Worm (Caenorhabditis elegans) whole organism, L4 larva: ENCODE data around the gene pptr-2.

Experiments used
- D1046.2 ChIP-seq: fragments of 200-800 bp; sonication (Bioruptor generic); IDR thresholded peaks from 2 replicates; pipeline ENCODE4 v1.3.6; 2022; ENCODE audit warnings: missing genetic modification characterization, missing compliant biosample characterization
- F10B5.3 ChIP-seq: sonication (generic microtip); optimal IDR thresholded peaks from 2 replicates; lab custom pipeline; 2016; ENCODE audit warnings: mild to moderate bottlenecking, missing genetic modification characterization, missing compliant biosample characterization
- F44E2.7 ChIP-seq: fragments of 200-800 bp; sonication (Bioruptor generic); IDR thresholded peaks from 2 replicates; pipeline ENCODE4 v2.1.2; 2022; ENCODE audit warnings: missing genetic modification characterization, missing compliant biosample characterization
- T26A8.4 ChIP-seq: fragments of 200-800 bp; sonication (Bioruptor generic); IDR thresholded peaks from 2 replicates; pipeline ENCODE4 v1.3.6; 2022; ENCODE audit warnings: missing genetic modification characterization, missing compliant biosample characterization
- Y5F2A.4 ChIP-seq: fragments of 200-800 bp; sonication (Bioruptor generic); optimal IDR thresholded peaks from 2 replicates; lab custom pipeline; 2018; ENCODE audit warnings: mild to moderate bottlenecking, missing genetic modification characterization, missing compliant biosample characterization
- Y75B8A.6 ChIP-seq: fragments of 200-800 bp; sonication (Bioruptor generic); IDR thresholded peaks from 2 replicates; pipeline ENCODE4 v1.3.6; 2022; ENCODE audit warnings: missing genetic modification reagents, missing genetic modification characterization, missing compliant biosample characterization
- ZK337.2 ChIP-seq: fragments of 200-800 bp; sonication (Bioruptor generic); IDR thresholded peaks from 2 replicates; pipeline ENCODE4 v1.3.6; 2022; ENCODE audit warnings: missing genetic modification reagents, missing genetic modification characterization, missing compliant biosample characterization
- aha-1 ChIP-seq: fragments of 150-350 bp; peaks from one replicate; lab custom pipeline; 2014; ENCODE audit warnings: missing biosample characterization, missing genetic modification characterization
- aly-2 ChIP-seq: sonication (generic microtip); optimal IDR thresholded peaks from 2 replicates; lab custom pipeline; 2018; ENCODE audit warnings: missing biosample characterization, missing genetic modification characterization
- ama-1 ChIP-seq: fragments of 150-350 bp; optimal IDR thresholded peaks from 2 replicates; lab custom pipeline; 2014; ENCODE audit warnings: inconsistent platforms, mixed read lengths
- ceh-62 ChIP-seq: sonication (generic microtip); optimal IDR thresholded peaks from 2 replicates; lab custom pipeline; 2017; ENCODE audit warnings: missing biosample characterization, missing genetic modification characterization
- ces-1 ChIP-seq: fragments of 150-350 bp; sonication (generic microtip); optimal IDR thresholded peaks from 4 replicates; lab custom pipeline; 2014; ENCODE audit warnings: missing biosample characterization, missing genetic modification reagents, missing genetic modification characterization
- cey-2 ChIP-seq: sonication (generic microtip); optimal IDR thresholded peaks from 3 replicates; lab custom pipeline; 2017; ENCODE audit warnings: missing genetic modification characterization, mild to moderate bottlenecking, missing compliant biosample characterization, antibody characterized with exemption, borderline replicate concordance; ENCODE audit not compliant: insufficient read depth
- daf-12 ChIP-seq: fragments of 150-350 bp; optimal IDR thresholded peaks from 2 replicates; lab custom pipeline; 2014; ENCODE audit warnings: missing biosample characterization, missing genetic modification reagents, missing genetic modification characterization
- daf-8 ChIP-seq: fragments of 200-800 bp; sonication (Bioruptor generic); IDR thresholded peaks from 2 replicates; pipeline ENCODE4 v1.3.6; 2022; ENCODE audit warnings: missing genetic modification characterization, missing compliant biosample characterization
- dmd-6 ChIP-seq: fragments of 200-800 bp; sonication (Bioruptor generic); IDR thresholded peaks from 2 replicates; pipeline ENCODE4 v1.3.6; 2022; ENCODE audit warnings: missing genetic modification reagents, missing genetic modification characterization, missing compliant biosample characterization
- dmd-9 ChIP-seq: fragments of 200-800 bp; sonication (Bioruptor generic); IDR thresholded peaks from 2 replicates; pipeline ENCODE4 v1.3.6; 2022; ENCODE audit warnings: missing genetic modification reagents, missing genetic modification characterization, missing compliant biosample characterization
- duxl-1 ChIP-seq: sonication (generic microtip); optimal IDR thresholded peaks from 2 replicates; lab custom pipeline; 2016; ENCODE audit warnings: mild to moderate bottlenecking, missing genetic modification characterization, moderate library complexity, missing compliant biosample characterization; ENCODE audit not compliant: poor library complexity
- egl-27 ChIP-seq: sonication (generic microtip); optimal IDR thresholded peaks from 3 replicates; lab custom pipeline; 2017; ENCODE audit warnings: missing biosample characterization, missing genetic modification reagents, missing genetic modification characterization
- fkh-10 ChIP-seq: fragments of 150-350 bp; optimal IDR thresholded peaks from 2 replicates; lab custom pipeline; 2014; ENCODE audit warnings: missing biosample characterization, missing genetic modification reagents, missing genetic modification characterization
- fos-1 ChIP-seq: fragments of 150-350 bp; optimal IDR thresholded peaks from 2 replicates; lab custom pipeline; 2014; ENCODE audit warnings: missing biosample characterization, missing genetic modification characterization
- hmg-1.1 ChIP-seq: fragments of 200-800 bp; sonication (Bioruptor generic); IDR thresholded peaks from 2 replicates; pipeline ENCODE4 v1.3.6; 2022; ENCODE audit warnings: missing genetic modification reagents, missing genetic modification characterization, missing compliant biosample characterization
- jun-1 ChIP-seq: fragments of 150-350 bp; optimal IDR thresholded peaks from 2 replicates; lab custom pipeline; 2014; ENCODE audit warnings: missing biosample characterization, missing genetic modification reagents, missing genetic modification characterization
- lin-13 ChIP-seq: fragments of 150-350 bp; optimal IDR thresholded peaks from 2 replicates; lab custom pipeline; 2014; ENCODE audit warnings: missing biosample characterization, missing genetic modification reagents, missing genetic modification characterization
- lin-29 ChIP-seq: fragments of 200-800 bp; sonication (Bioruptor generic); IDR thresholded peaks from 2 replicates; pipeline ENCODE4 v1.3.6; 2022; ENCODE audit warnings: missing genetic modification reagents, missing genetic modification characterization, missing compliant biosample characterization
- lir-3 ChIP-seq: sonication (generic microtip); optimal IDR thresholded peaks from 2 replicates; lab custom pipeline; 2016; ENCODE audit warnings: mild to moderate bottlenecking, missing genetic modification characterization, missing compliant biosample characterization
- lsy-2 ChIP-seq, 2 experiments: fragments of 150-350 bp in 1 of 2; sonication (generic microtip) in 1 of 2; optimal IDR thresholded peaks; 2 replicates each; lab custom pipeline; 2014 to 2017; ENCODE audit warnings: missing biosample characterization in 2 of 2, missing genetic modification characterization in 2 of 2
- mdl-1 ChIP-seq, 2 experiments: fragments of 150-350 bp in 1 of 2; sonication (generic microtip) in 1 of 2; optimal IDR thresholded peaks; 2 replicates each; lab custom pipeline; 2014 to 2017; ENCODE audit warnings: missing biosample characterization in 2 of 2, missing genetic modification characterization in 2 of 2
- mes-2 ChIP-seq: sonication (generic microtip); optimal IDR thresholded peaks from 2 replicates; lab custom pipeline; 2016; ENCODE audit warnings: missing genotype, mild to moderate bottlenecking, missing genetic modification characterization, missing compliant biosample characterization; ENCODE audit not compliant: poor library complexity, severe bottlenecking
- mxl-2 ChIP-seq: fragments of 200-800 bp; sonication (Bioruptor generic); conservative IDR thresholded peaks from 2 replicates; pipeline ENCODE4 v1.3.6; 2022; ENCODE audit warnings: missing genetic modification reagents, missing genetic modification characterization, missing compliant biosample characterization
- nhr-10 ChIP-seq: fragments of 150-350 bp; optimal IDR thresholded peaks from 2 replicates; lab custom pipeline; 2014; ENCODE audit warnings: missing biosample characterization, missing genetic modification characterization
- nhr-11 ChIP-seq: fragments of 150-350 bp; optimal IDR thresholded peaks from 2 replicates; lab custom pipeline; 2014; ENCODE audit warnings: missing biosample characterization, missing genetic modification characterization
- nhr-25 ChIP-seq: sonication (generic microtip); optimal IDR thresholded peaks from 2 replicates; lab custom pipeline; 2017; ENCODE audit warnings: missing genetic modification characterization, mild to moderate bottlenecking, missing compliant biosample characterization, antibody characterized with exemption, moderate library complexity, borderline replicate concordance; ENCODE audit not compliant: insufficient read depth
- nhr-41 ChIP-seq: fragments of 200-800 bp; sonication (Bioruptor generic); IDR thresholded peaks from 2 replicates; pipeline ENCODE4 v1.3.6; 2022; ENCODE audit warnings: missing genetic modification reagents, missing genetic modification characterization, missing compliant biosample characterization
- pha-4 ChIP-seq, 2 experiments: fragments of 150-350 bp in 1 of 2; fragments of 200-800 bp in 1 of 2; sonication (Bioruptor generic) in 1 of 2; IDR thresholded peaks in 1 of 2; optimal IDR thresholded peaks in 1 of 2; 2 replicates each; pipeline versions ENCODE4 v1.3.6 to Lab custom; 2014 to 2022; ENCODE audit warnings: missing genetic modification characterization in 2 of 2, missing genetic modification reagents in 2 of 2, missing biosample characterization in 1 of 2, missing compliant biosample characterization in 1 of 2
- php-3 ChIP-seq: fragments of 200-800 bp; sonication (Bioruptor generic); IDR thresholded peaks from 2 replicates; pipeline ENCODE4 v1.3.6; 2022; ENCODE audit warnings: missing genetic modification reagents, missing genetic modification characterization, missing compliant biosample characterization
- pqm-1 ChIP-seq: sonication (generic microtip); optimal IDR thresholded peaks from 2 replicates; lab custom pipeline; 2017; ENCODE audit warnings: missing biosample characterization, missing genetic modification characterization
- rbr-2 ChIP-seq: sonication (generic microtip); optimal IDR thresholded peaks from 2 replicates; lab custom pipeline; 2016; ENCODE audit warnings: missing genotype, missing genetic modification characterization, missing compliant biosample characterization
- sdz-12 ChIP-seq: fragments of 200-800 bp; sonication (Bioruptor generic); optimal IDR thresholded peaks from 2 replicates; lab custom pipeline; 2018; ENCODE audit warnings: mild to moderate bottlenecking, missing genetic modification characterization, missing compliant biosample characterization
- skn-1 ChIP-seq: fragments of 150-350 bp; optimal IDR thresholded peaks from 2 replicates; lab custom pipeline; 2014; ENCODE audit warnings: missing biosample characterization, missing genetic modification characterization
- snpc-1.2 ChIP-seq: fragments of 200-800 bp; sonication (Bioruptor generic); IDR thresholded peaks from 2 replicates; pipeline ENCODE4 v1.3.6; 2022; ENCODE audit warnings: missing genetic modification reagents, missing genetic modification characterization, missing compliant biosample characterization
- tag-97 ChIP-seq: fragments of 200-800 bp; sonication (Bioruptor generic); IDR thresholded peaks from 2 replicates; pipeline ENCODE4 v1.3.6; 2022; ENCODE audit warnings: missing genetic modification characterization, missing compliant biosample characterization
- zag-1 ChIP-seq: fragments of 150-350 bp; optimal IDR thresholded peaks from 2 replicates; lab custom pipeline; 2014; ENCODE audit warnings: missing biosample characterization, missing genetic modification characterization
- zfp-2 ChIP-seq: sonication (generic microtip); optimal IDR thresholded peaks from 2 replicates; lab custom pipeline; 2016; ENCODE audit warnings: mild to moderate bottlenecking, missing genetic modification characterization, missing compliant biosample characterization
- zfp-3 ChIP-seq: fragments of 200-800 bp; sonication (Bioruptor generic); conservative IDR thresholded peaks from 2 replicates; pipeline ENCODE4 v1.3.6; 2022; ENCODE audit warnings: missing genetic modification reagents, missing genetic modification characterization, missing compliant biosample characterization
- ztf-11 ChIP-seq: fragments of 150-350 bp; optimal IDR thresholded peaks from 2 replicates; lab custom pipeline; 2014; ENCODE audit warnings: missing biosample characterization, missing genetic modification characterization
- ztf-7 ChIP-seq: fragments of 150-350 bp; optimal IDR thresholded peaks from 2 replicates; lab custom pipeline; 2014; ENCODE audit warnings: missing biosample characterization, missing genetic modification characterization

The pptr-2 gene

ce11 chrV:11078104-11078724 lies 43.5 kb upstream of the pptr-2 start, which contains the start of gene act-2 (continued):
- no peak for TF ChIP-seq daf-8 (GFP tag; lab: Robert Waterston, UW)
- no peak for TF ChIP-seq ZK337.2
- no peak for TF ChIP-seq snpc-1.2
- peak; percentile 72 for TF ChIP-seq rbr-2 (tag; lab: Kevin White, UChicago)

ce11 chrV:11076403-11076802 lies 41.7 kb upstream of the pptr-2 start:
- TF ChIP-seq D1046.2 (GFP tag; lab: Robert Waterston, UW) (no peak), nhr-41 (GFP tag; lab: Robert Waterston, UW) (no peak; the same call in 1 of the 2 replicates), ceh-62 (tag; lab: Kevin White, UChicago) (no peak), lir-3 (tag; lab: Kevin White, UChicago) (no peak), duxl-1 (tag; lab: Kevin White, UChicago) (no peak), mdl-1 (tag; optimal IDR thresholded peaks at IDR 0.05; lab: Kevin White, UChicago) (no peak), F44E2.7 (0 out of 2 replicates have a peak, but pooled peaks have one; percentile 30), F10B5.3 (no peak), daf-8 (GFP tag; lab: Robert Waterston, UW) (no peak), skn-1 (tag; lab: Kevin White, UChicago) (no peak), lin-13 (peak; percentile 50), ZK337.2 (no peak), sdz-12 (no peak), nhr-25 (no peak), daf-12 (tag; lab: Kevin White, UChicago) (no peak), lsy-2 (tag; optimal IDR thresholded peaks at IDR 0.05; lab: Kevin White, UChicago) (no peak), php-3 (GFP tag; lab: Robert Waterston, UW) (no peak), ces-1 (GFP tag; lab: Kevin White, UChicago) (no peak), tag-97 (GFP tag; lab: Robert Waterston, UW) (no peak), aha-1 (tag; lab: Kevin White, UChicago) (peak; percentile 55), fkh-10 (GFP tag; lab: Kevin White, UChicago) (no peak), zfp-3 (GFP tag; lab: Robert Waterston, UW) (peak; percentile 49), egl-27 (no peak), jun-1 (tag; lab: Kevin White, UChicago) (no peak), ama-1 (lab: Kevin White, UChicago) (peak; percentile 77), fos-1 (tag; lab: Kevin White, UChicago) (no peak), aly-2 (peak; percentile 25), zfp-2 (tag; lab: Kevin White, UChicago) (no peak), zag-1 (tag; lab: Kevin White, UChicago) (no peak), nhr-10 (tag; lab: Kevin White, UChicago) (no peak), Y75B8A.6 (GFP tag; lab: Robert Waterston, UW) (0 out of 2 replicates have a peak, but pooled peaks have one; percentile 12), dmd-6 (GFP tag; lab: Robert Waterston, UW) (peak; percentile 22; the same call in 1 of the 2 replicates), hmg-1.1 (GFP tag; lab: Robert Waterston, UW) (0 out of 2 replicates have a peak, but pooled peaks have one; percentile 26), pha-4 (GFP tag; IDR thresholded peaks at IDR 0.05; lab: Robert Waterston, UW) (peak; percentile 49; the same call in 1 of the 2 replicates), pha-4 (tag; optimal IDR thresholded peaks at IDR 0.05; lab: Kevin White, UChicago) (no peak), nhr-11 (no peak), mes-2 (no peak), cey-2 (tag; lab: Kevin White, UChicago) (no peak), T26A8.4 (GFP tag; lab: Robert Waterston, UW) (no peak; the same call in 1 of the 2 replicates), pqm-1 (tag; lab: Kevin White, UChicago) (peak; percentile 1), mxl-2 (GFP tag; lab: Robert Waterston, UW) (peak; percentile 50; the same call in 1 of the 2 replicates), lin-29 (GFP tag; lab: Robert Waterston, UW) (0 out of 2 replicates have a peak, but pooled peaks have one; percentile 9), Y5F2A.4 (no peak), ztf-7 (no peak), ztf-11 (tag; lab: Kevin White, UChicago) (no peak), dmd-9 (GFP tag; lab: Robert Waterston, UW) (no peak)
